Worm (Caenorhabditis elegans): ENCODE measurements around the gene C50F4.12.

Gene C50F4.12

ce11 chrV:9571673-9572072 lies 32.1 kb upstream of the C50F4.12 start:
- TF ChIP-seq hnd-1 (tag; optimal IDR thresholded peaks at IDR 0.05) = no peak
- no peak for TF ChIP-seq flt-1 (GFP tag; IDR thresholded peaks at IDR 0.05)
- no peak for TF ChIP-seq ama-1 (optimal IDR thresholded peaks at IDR 0.05)
- TF ChIP-seq ceh-36 (tag; optimal IDR thresholded peaks at IDR 0.05) = no peak
- no peak for TF ChIP-seq pes-1 (GFP tag; IDR thresholded peaks at IDR 0.05)
- no peak for TF ChIP-seq tra-4 (tag; optimal IDR thresholded peaks at IDR 0.05)
- no peak for TF ChIP-seq scrt-1 (GFP tag; IDR thresholded peaks at IDR 0.05)
- TF ChIP-seq tbx-37 (GFP tag; conservative IDR thresholded peaks at IDR 0.05) = no peak
- TF ChIP-seq aly-1 (tag; optimal IDR thresholded peaks at IDR 0.05) = no peak
- no peak for TF ChIP-seq ceh-13 (GFP tag; optimal IDR thresholded peaks at IDR 0.05)
- TF ChIP-seq sea-1 (GFP tag; conservative IDR thresholded peaks at IDR 0.05) = no peak
- no peak for TF ChIP-seq hmbx-1 (tag; optimal IDR thresholded peaks at IDR 0.05)
- no peak for TF ChIP-seq B0310.2 (tag; optimal IDR thresholded peaks at IDR 0.05)
- TF ChIP-seq F13C5.2 (tag; optimal IDR thresholded peaks at IDR 0.05) = no peak
- no peak for TF ChIP-seq hmg-4 (GFP tag; optimal IDR thresholded peaks at IDR 0.05)
- TF ChIP-seq tbx-11 (GFP tag; IDR thresholded peaks at IDR 0.05) = no peak
- no peak for TF ChIP-seq ets-7 (tag; optimal IDR thresholded peaks at IDR 0.05)

ce11 chrV:9571056-9571455 lies 31.5 kb upstream of the C50F4.12 start:
- TF ChIP-seq tbx-37 (GFP tag; conservative IDR thresholded peaks at IDR 0.05) = no peak

ce11 chrV:9570197-9570596 lies 30.7 kb upstream of the C50F4.12 start, which contains the start of gene F25B3.5:
Gene F25B3.5 (minus strand): TSS chrV:9570297.
- TF ChIP-seq scrt-1 (GFP tag; IDR thresholded peaks at IDR 0.05) = no peak
- no peak for TF ChIP-seq ceh-13 (GFP tag; optimal IDR thresholded peaks at IDR 0.05)
- no peak for TF ChIP-seq tbx-11 (GFP tag; IDR thresholded peaks at IDR 0.05)
- no peak for TF ChIP-seq ceh-36 (tag; optimal IDR thresholded peaks at IDR 0.05)
- no peak for TF ChIP-seq F13C5.2 (tag; optimal IDR thresholded peaks at IDR 0.05)
- no peak for TF ChIP-seq hnd-1 (tag; optimal IDR thresholded peaks at IDR 0.05)
- no peak for TF ChIP-seq hmbx-1 (tag; optimal IDR thresholded peaks at IDR 0.05)
- TF ChIP-seq tra-4 (tag; optimal IDR thresholded peaks at IDR 0.05) = no peak
- TF ChIP-seq pes-1 (GFP tag; IDR thresholded peaks at IDR 0.05) = no peak
- no peak for TF ChIP-seq ama-1 (optimal IDR thresholded peaks at IDR 0.05)
- TF ChIP-seq tbx-37 (GFP tag; conservative IDR thresholded peaks at IDR 0.05) = no peak
- no peak for TF ChIP-seq B0310.2 (tag; optimal IDR thresholded peaks at IDR 0.05)
- TF ChIP-seq flt-1 (GFP tag; IDR thresholded peaks at IDR 0.05) = no peak
- TF ChIP-seq sea-1 (GFP tag; conservative IDR thresholded peaks at IDR 0.05) = no peak
- TF ChIP-seq aly-1 (tag; optimal IDR thresholded peaks at IDR 0.05) = no peak
- no peak for TF ChIP-seq hmg-4 (GFP tag; optimal IDR thresholded peaks at IDR 0.05)

- no peak for TF ChIP-seq hmg-4 (GFP tag; optimal IDR thresholded peaks at IDR 0.05)
- no peak for TF ChIP-seq scrt-1 (GFP tag; IDR thresholded peaks at IDR 0.05)
Observed at ce11 chrV:9568707-9569106, 29.2 kb upstream of the C50F4.12 start, which contains the start of gene F25B3.4. Gene F25B3.4 (minus strand): TSS chrV:9568807.

ce11 chrV:9563585-9563984 lies 24.0 kb upstream of the C50F4.12 start:
- TF ChIP-seq F13C5.2 (tag; optimal IDR thresholded peaks at IDR 0.05) (no peak), ets-7 (tag; optimal IDR thresholded peaks at IDR 0.05) (no peak), tra-4 (tag; optimal IDR thresholded peaks at IDR 0.05) (no peak), hmbx-1 (tag; optimal IDR thresholded peaks at IDR 0.05) (no peak), scrt-1 (GFP tag; IDR thresholded peaks at IDR 0.05) (no peak), tbx-37 (GFP tag; conservative IDR thresholded peaks at IDR 0.05) (no peak), tbx-11 (GFP tag; IDR thresholded peaks at IDR 0.05) (no peak), hmg-4 (GFP tag; optimal IDR thresholded peaks at IDR 0.05) (no peak), ceh-13 (GFP tag; optimal IDR thresholded peaks at IDR 0.05) (no peak), pes-1 (GFP tag; IDR thresholded peaks at IDR 0.05) (no peak), ceh-36 (tag; optimal IDR thresholded peaks at IDR 0.05) (no peak), B0310.2 (tag; optimal IDR thresholded peaks at IDR 0.05) (no peak), hnd-1 (tag; optimal IDR thresholded peaks at IDR 0.05) (no peak)

- TF ChIP-seq flt-1 (GFP tag; IDR thresholded peaks at IDR 0.05) = no peak
- no peak for TF ChIP-seq tra-4 (tag; optimal IDR thresholded peaks at IDR 0.05)
- TF ChIP-seq B0310.2 (tag; optimal IDR thresholded peaks at IDR 0.05) = no peak
- TF ChIP-seq hmbx-1 (tag; optimal IDR thresholded peaks at IDR 0.05) = no peak
- no peak for TF ChIP-seq pes-1 (GFP tag; IDR thresholded peaks at IDR 0.05)
Observed at ce11 chrV:9561624-9562179, 22.2 kb upstream of the C50F4.12 start, which contains the start of gene rgef-1. Gene rgef-1 (minus strand): TSS chrV:9561674.

- TF ChIP-seq flt-1 (GFP tag; IDR thresholded peaks at IDR 0.05) = no peak
- TF ChIP-seq hmbx-1 (tag; optimal IDR thresholded peaks at IDR 0.05) = no peak
- TF ChIP-seq B0310.2 (tag; optimal IDR thresholded peaks at IDR 0.05) = no peak
- TF ChIP-seq ets-7 (tag; optimal IDR thresholded peaks at IDR 0.05) = no peak
- TF ChIP-seq hnd-1 (tag; optimal IDR thresholded peaks at IDR 0.05) = no peak
- no peak for TF ChIP-seq hmg-4 (GFP tag; optimal IDR thresholded peaks at IDR 0.05)
- TF ChIP-seq scrt-1 (GFP tag; IDR thresholded peaks at IDR 0.05) = no peak
- TF ChIP-seq tbx-11 (GFP tag; IDR thresholded peaks at IDR 0.05) = no peak
- no peak for TF ChIP-seq F13C5.2 (tag; optimal IDR thresholded peaks at IDR 0.05)
- TF ChIP-seq ceh-36 (tag; optimal IDR thresholded peaks at IDR 0.05) = no peak
- no peak for TF ChIP-seq tra-4 (tag; optimal IDR thresholded peaks at IDR 0.05)
- TF ChIP-seq aly-1 (tag; optimal IDR thresholded peaks at IDR 0.05) = no peak
- TF ChIP-seq tbx-37 (GFP tag; conservative IDR thresholded peaks at IDR 0.05) = no peak
- no peak for TF ChIP-seq ama-1 (optimal IDR thresholded peaks at IDR 0.05)
- TF ChIP-seq pes-1 (GFP tag; IDR thresholded peaks at IDR 0.05) = no peak
- TF ChIP-seq ceh-13 (GFP tag; optimal IDR thresholded peaks at IDR 0.05) = no peak
- TF ChIP-seq sea-1 (GFP tag; conservative IDR thresholded peaks at IDR 0.05) = no peak
Observed at ce11 chrV:9556668-9557067, 17.1 kb upstream of the C50F4.12 start.

ce11 chrV:9550313-9550712 lies 10.8 kb upstream of the C50F4.12 start, which contains the start of gene ehbp-1:
Gene ehbp-1 (plus strand): TSS chrV:9550644.
- TF ChIP-seq tbx-11 (GFP tag; IDR thresholded peaks at IDR 0.05) (no peak), ets-7 (tag; optimal IDR thresholded peaks at IDR 0.05) (no peak), F13C5.2 (tag; optimal IDR thresholded peaks at IDR 0.05) (no peak), pes-1 (GFP tag; IDR thresholded peaks at IDR 0.05) (no peak), hnd-1 (tag; optimal IDR thresholded peaks at IDR 0.05) (no peak), ceh-36 (tag; optimal IDR thresholded peaks at IDR 0.05) (no peak), hmbx-1 (tag; optimal IDR thresholded peaks at IDR 0.05) (no peak), sea-1 (GFP tag; conservative IDR thresholded peaks at IDR 0.05) (no peak), tbx-37 (GFP tag; conservative IDR thresholded peaks at IDR 0.05) (no peak), B0310.2 (tag; optimal IDR thresholded peaks at IDR 0.05) (no peak), hmg-4 (GFP tag; optimal IDR thresholded peaks at IDR 0.05) (no peak), ceh-13 (GFP tag; optimal IDR thresholded peaks at IDR 0.05) (no peak), aly-1 (tag; optimal IDR thresholded peaks at IDR 0.05) (no peak), tra-4 (tag; optimal IDR thresholded peaks at IDR 0.05) (no peak), scrt-1 (GFP tag; IDR thresholded peaks at IDR 0.05) (no peak), ama-1 (optimal IDR thresholded peaks at IDR 0.05) (no peak)

Measured in whole organism, early embryonic.